Fruit fly (Drosophila melanogaster): ENCODE measurements around the gene CG9459.

The CG9459 gene

DNA sequence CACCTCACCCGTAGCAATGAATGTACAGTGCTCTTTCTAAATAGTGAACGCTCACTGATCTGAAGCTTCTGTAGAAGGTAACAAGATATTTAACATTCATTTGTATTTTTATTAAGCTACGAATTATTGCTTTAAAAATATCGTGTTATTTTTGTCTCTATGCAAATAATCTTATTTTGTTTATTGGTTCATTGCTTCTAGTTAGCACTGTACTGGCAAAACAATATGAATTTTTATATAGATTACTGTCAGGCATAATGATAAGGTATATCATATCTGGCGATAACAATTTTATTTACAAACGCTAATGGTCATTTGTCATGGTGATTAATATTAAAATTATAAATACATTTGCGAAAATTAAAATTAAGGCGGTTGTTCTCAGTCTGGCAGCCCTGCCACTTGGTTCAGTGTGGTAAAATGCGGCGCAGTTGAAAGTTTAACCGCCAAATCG is 46.6 kb downstream of the CG9459 start, which contains the start of gene CG9471 (continued):
- TF ChIP-seq oc (tag; optimal IDR thresholded peaks at IDR 0.05), result peak; percentile 83
- TF ChIP-seq nau (GFP tag; optimal IDR thresholded peaks at IDR 0.05), result peak; percentile 87
- peak; percentile 80 for TF ChIP-seq aop (GFP tag; IDR thresholded peaks at IDR 0.05)
- TF ChIP-seq Aef1 (GFP tag; IDR thresholded peaks at IDR 0.05), result peak; percentile 91
- peak; percentile 78 for TF ChIP-seq CG2875 (GFP tag; optimal IDR thresholded peaks at IDR 0.05)
- TF ChIP-seq CG12236 (GFP tag; optimal IDR thresholded peaks at IDR 0.05), result peak; percentile 81
- peak; percentile 69 for TF ChIP-seq CG3995 (GFP tag; optimal IDR thresholded peaks at IDR 0.05)
- peak; percentile 83 for TF ChIP-seq Atf3 (GFP tag; optimal IDR thresholded peaks at IDR 0.05)
- no peak for TF ChIP-seq jing (GFP tag; optimal IDR thresholded peaks at IDR 0.05)
- TF ChIP-seq fru (optimal IDR thresholded peaks at IDR 0.05), result no peak
- peak; percentile 87 for TF ChIP-seq CG34376 (GFP tag; optimal IDR thresholded peaks at IDR 0.05)
- TF ChIP-seq zen (tag; optimal IDR thresholded peaks at IDR 0.05), result peak; percentile 88
- TF ChIP-seq CG3847 (GFP tag; IDR thresholded peaks at IDR 0.05), result peak; percentile 89
- no peak for TF ChIP-seq inv (GFP tag; IDR thresholded peaks at IDR 0.05; ENCODE audit: partially characterized antibody)
- peak; percentile 92 for TF ChIP-seq tgo (GFP tag; IDR thresholded peaks at IDR 0.05)
- peak; percentile 87 for TF ChIP-seq al (GFP tag; IDR thresholded peaks at IDR 0.05)
- peak; percentile 63 for TF ChIP-seq YL-1 (GFP tag; optimal IDR thresholded peaks at IDR 0.05)
- peak; percentile 90 for TF ChIP-seq Dp (GFP tag; optimal IDR thresholded peaks at IDR 0.05)
- peak; percentile 92 for TF ChIP-seq fd96Cb (tag; optimal IDR thresholded peaks at IDR 0.05)
- no peak for TF ChIP-seq vnd (GFP tag; IDR thresholded peaks at IDR 0.05; ENCODE audit: partially characterized antibody)
- peak; percentile 93 for TF ChIP-seq CG8924 (tag; optimal IDR thresholded peaks at IDR 0.05)
- TF ChIP-seq CG12071 (GFP tag; optimal IDR thresholded peaks at IDR 0.05), result peak; percentile 88
- TF ChIP-seq Hr51 (GFP tag; optimal IDR thresholded peaks at IDR 0.05), result peak; percentile 75 to 92
- TF ChIP-seq CG9727 (GFP tag; optimal IDR thresholded peaks at IDR 0.05), result peak; percentile 92
- TF ChIP-seq CG11085 (GFP tag; IDR thresholded peaks at IDR 0.05), result peak; percentile 86
- peak; percentile 91 for TF ChIP-seq Dbx (GFP tag; IDR thresholded peaks at IDR 0.05)
- TF ChIP-seq Dll (GFP tag; IDR thresholded peaks at IDR 0.05; ENCODE audit: partially characterized antibody), result no peak
- TF ChIP-seq trem (tag; optimal IDR thresholded peaks at IDR 0.05), result peak; percentile 90
- peak; percentile 48; the same call in 1 of the 3 replicates for TF ChIP-seq Optix (GFP tag; IDR thresholded peaks at IDR 0.05)
- no peak for TF ChIP-seq HLHmδ (GFP tag; optimal IDR thresholded peaks at IDR 0.05)
- TF ChIP-seq Xrp1 (GFP tag; IDR thresholded peaks at IDR 0.05), result peak; percentile 95
- peak; percentile 89 for TF ChIP-seq CG10654 (GFP tag; optimal IDR thresholded peaks at IDR 0.05)
- TF ChIP-seq dati (GFP tag; IDR thresholded peaks at IDR 0.05), result peak; percentile 81
- peak; percentile 83 for TF ChIP-seq CG12744 (GFP tag; optimal IDR thresholded peaks at IDR 0.05)
- no peak for TF ChIP-seq cad (GFP tag; optimal IDR thresholded peaks at IDR 0.05)
- TF ChIP-seq CG12219 (GFP tag; optimal IDR thresholded peaks at IDR 0.05), result peak; percentile 86
- peak; percentile 76 for TF ChIP-seq Ravus (GFP tag; IDR thresholded peaks at IDR 0.05)
- peak; percentile 90 for TF ChIP-seq CG16779 (GFP tag; IDR thresholded peaks at IDR 0.05)
- TF ChIP-seq CkIIα-i1 (GFP tag; IDR thresholded peaks at IDR 0.05), result no peak
- peak; percentile 76 for TF ChIP-seq kah (GFP tag; optimal IDR thresholded peaks at IDR 0.05)
- TF ChIP-seq gfzf (GFP tag; optimal IDR thresholded peaks at IDR 0.05), result no peak
- peak; percentile 26 for TF ChIP-seq MESR4 (GFP tag; optimal IDR thresholded peaks at IDR 0.05)
- TF ChIP-seq psq (GFP tag; optimal IDR thresholded peaks at IDR 0.05), result peak; percentile 57
- peak; percentile 91 for TF ChIP-seq slou (GFP tag; optimal IDR thresholded peaks at IDR 0.05)
- TF ChIP-seq Doc3 (GFP tag; IDR thresholded peaks at IDR 0.05; ENCODE audit: partially characterized antibody), result no peak
- peak; percentile 80 for TF ChIP-seq CG33213 (GFP tag; optimal IDR thresholded peaks at IDR 0.05)
- TF ChIP-seq CoRest (tag; optimal IDR thresholded peaks at IDR 0.05), result peak; percentile 91
- no peak for TF ChIP-seq Lpt (GFP tag; optimal IDR thresholded peaks at IDR 0.05)
- peak; percentile 89 for TF ChIP-seq pnt (GFP tag; optimal IDR thresholded peaks at IDR 0.05)
- peak; percentile 69 for TF ChIP-seq trh (GFP tag; optimal IDR thresholded peaks at IDR 0.05)
- peak; percentile 68 for TF ChIP-seq Mad (GFP tag; optimal IDR thresholded peaks at IDR 0.05)

Data from whole organism, embryonic.